Worm (Caenorhabditis elegans) whole organism, late embryonic: ENCODE data around the gene cpna-4.
"Not testable (repeated sequence)": the region's sequence is repeated elsewhere in the genome, so short reads cannot be mapped to it uniquely, and the experiment has no call there.

Source experiments
- K02D7.2 ChIP-seq: sonication (generic microtip); optimal IDR thresholded peaks from 2 replicates; lab custom pipeline; 2017; ENCODE audit warnings: mild to moderate bottlenecking, missing genetic modification characterization, missing compliant biosample characterization
- K09A11.1 ChIP-seq: sonication (generic microtip); optimal IDR thresholded peaks from 2 replicates; lab custom pipeline; 2017; ENCODE audit warnings: antibody characterized with exemption, mild to moderate bottlenecking, missing genetic modification characterization, missing compliant biosample characterization; ENCODE audit not compliant: insufficient read depth
- ama-1 ChIP-seq: fragments of 150-350 bp; optimal IDR thresholded peaks from 2 replicates; lab custom pipeline; 2014
- ceh-18 ChIP-seq: sonication (generic microtip); optimal IDR thresholded peaks from 2 replicates; lab custom pipeline; 2016; ENCODE audit warnings: missing genetic modification characterization, missing compliant biosample characterization
- ceh-2 ChIP-seq: sonication (generic microtip); optimal IDR thresholded peaks from 2 replicates; lab custom pipeline; 2016; ENCODE audit warnings: missing genotype, missing genetic modification characterization, missing compliant biosample characterization
- ceh-22 ChIP-seq: sonication (generic microtip); optimal IDR thresholded peaks from 2 replicates; lab custom pipeline; 2017; ENCODE audit warnings: missing biosample characterization, missing genetic modification characterization
- ceh-30 ChIP-seq: fragments of 150-350 bp; optimal IDR thresholded peaks from 2 replicates; lab custom pipeline; 2014; ENCODE audit warnings: missing biosample characterization, missing genetic modification characterization
- ceh-31 ChIP-seq: sonication (generic microtip); optimal IDR thresholded peaks from 2 replicates; lab custom pipeline; 2016; ENCODE audit warnings: missing genetic modification characterization, missing compliant biosample characterization
- ceh-45 ChIP-seq: fragments of 200-800 bp; sonication (Bioruptor generic); IDR thresholded peaks from 2 replicates; pipeline ENCODE4 v1.3.6; 2022; ENCODE audit warnings: missing genetic modification reagents, missing genetic modification characterization, missing compliant biosample characterization
- dmd-4 ChIP-seq: sonication (generic microtip); optimal IDR thresholded peaks from 2 replicates; lab custom pipeline; 2016; ENCODE audit warnings: borderline replicate concordance, missing genetic modification characterization, missing compliant biosample characterization
- dve-1 ChIP-seq: sonication (generic microtip); optimal IDR thresholded peaks from 2 replicates; lab custom pipeline; 2017; ENCODE audit warnings: antibody characterized with exemption, mild to moderate bottlenecking, missing genetic modification characterization, missing compliant biosample characterization
- elt-2 ChIP-seq: sonication (generic microtip); optimal IDR thresholded peaks from 2 replicates; lab custom pipeline; 2016; ENCODE audit warnings: missing genetic modification reagents, missing genetic modification characterization, missing compliant biosample characterization
- eyg-1 ChIP-seq: sonication (generic microtip); optimal IDR thresholded peaks from 2 replicates; lab custom pipeline; 2016; ENCODE audit warnings: missing genotype, missing genetic modification characterization, missing compliant biosample characterization
- fax-1 ChIP-seq: sonication (generic microtip); optimal IDR thresholded peaks from 2 replicates; lab custom pipeline; 2016; ENCODE audit warnings: missing genotype, missing genetic modification characterization, missing compliant biosample characterization
- fkh-10 ChIP-seq: fragments of 150-350 bp; optimal IDR thresholded peaks from 2 replicates; lab custom pipeline; 2014; ENCODE audit warnings: missing biosample characterization, missing genetic modification reagents, missing genetic modification characterization
- gmeb-2 ChIP-seq: sonication (generic microtip); optimal IDR thresholded peaks from 2 replicates; lab custom pipeline; 2016; ENCODE audit warnings: missing genetic modification characterization, inconsistent platforms, missing compliant biosample characterization
- hlh-15 ChIP-seq: sonication (generic microtip); optimal IDR thresholded peaks from 2 replicates; lab custom pipeline; 2016; ENCODE audit warnings: missing genetic modification characterization, missing compliant biosample characterization
- hlh-6 ChIP-seq: sonication (generic microtip); optimal IDR thresholded peaks from 2 replicates; lab custom pipeline; 2016; ENCODE audit warnings: missing genotype, missing genetic modification characterization, missing compliant biosample characterization
- lim-6 ChIP-seq: sonication (generic microtip); optimal IDR thresholded peaks from 2 replicates; lab custom pipeline; 2016; ENCODE audit warnings: missing genetic modification characterization, missing compliant biosample characterization
- madf-2 ChIP-seq: sonication (generic microtip); optimal IDR thresholded peaks from 2 replicates; lab custom pipeline; 2017; ENCODE audit warnings: missing genetic modification characterization, missing compliant biosample characterization
- nfya-1 ChIP-seq: sonication (generic microtip); optimal IDR thresholded peaks from 2 replicates; lab custom pipeline; 2017; ENCODE audit warnings: missing genetic modification characterization, mild to moderate bottlenecking, missing compliant biosample characterization, antibody characterized with exemption, moderate library complexity
- nhr-232 ChIP-seq: sonication (generic microtip); optimal IDR thresholded peaks from 2 replicates; lab custom pipeline; 2016; ENCODE audit warnings: missing genetic modification characterization, missing compliant biosample characterization
- npax-4 ChIP-seq: sonication (generic microtip); optimal IDR thresholded peaks from 2 replicates; lab custom pipeline; 2016; ENCODE audit warnings: missing genetic modification characterization, missing compliant biosample characterization
- pag-3 ChIP-seq: sonication (generic microtip); optimal IDR thresholded peaks from 2 replicates; lab custom pipeline; 2016; ENCODE audit warnings: missing compliant biosample characterization, missing genetic modification characterization, borderline replicate concordance
- pat-9 ChIP-seq: fragments of 200-800 bp; sonication (Bioruptor generic); optimal IDR thresholded peaks from 2 replicates; lab custom pipeline; 2018; ENCODE audit warnings: mild to moderate bottlenecking, missing genetic modification characterization, moderate library complexity, missing compliant biosample characterization
- pha-4 ChIP-seq: fragments of 150-350 bp; optimal IDR thresholded peaks from 2 replicates; lab custom pipeline; 2018; ENCODE audit warnings: missing biosample characterization, missing genetic modification reagents, missing genetic modification characterization
- pqm-1 ChIP-seq: sonication (generic microtip); optimal IDR thresholded peaks from 2 replicates; lab custom pipeline; 2016; ENCODE audit warnings: missing genetic modification characterization, missing compliant biosample characterization
- ref-2 ChIP-seq: sonication (generic microtip); optimal IDR thresholded peaks from 2 replicates; lab custom pipeline; 2016; ENCODE audit warnings: missing genetic modification characterization, missing compliant biosample characterization
- sdc-2 ChIP-seq: sonication (generic microtip); optimal IDR thresholded peaks from 2 replicates; lab custom pipeline; 2016; ENCODE audit warnings: missing genotype, missing genetic modification characterization, missing compliant biosample characterization
- syd-9 ChIP-seq: sonication (generic microtip); optimal IDR thresholded peaks from 2 replicates; lab custom pipeline; 2016; ENCODE audit warnings: mild to moderate bottlenecking, missing genetic modification characterization, moderate library complexity, missing compliant biosample characterization
- tbx-7 ChIP-seq: sonication (generic microtip); optimal IDR thresholded peaks from 2 replicates; lab custom pipeline; 2016; ENCODE audit warnings: missing genotype, missing genetic modification characterization, missing compliant biosample characterization
- unc-42 ChIP-seq: sonication (generic microtip); optimal IDR thresholded peaks from 2 replicates; lab custom pipeline; 2016; ENCODE audit warnings: missing genotype, missing genetic modification characterization, missing compliant biosample characterization
- unc-55 ChIP-seq: sonication (generic microtip); optimal IDR thresholded peaks from 2 replicates; lab custom pipeline; 2017; ENCODE audit warnings: missing biosample characterization, missing genetic modification reagents, missing genetic modification characterization
- unc-86 ChIP-seq: sonication (generic microtip); optimal IDR thresholded peaks from 2 replicates; lab custom pipeline; 2016; ENCODE audit warnings: missing genetic modification characterization, missing compliant biosample characterization
- ztf-16 ChIP-seq: sonication (generic microtip); optimal IDR thresholded peaks from 2 replicates; lab custom pipeline; 2017; ENCODE audit warnings: missing genetic modification characterization, missing compliant biosample characterization

The cpna-4 gene

DNA sequence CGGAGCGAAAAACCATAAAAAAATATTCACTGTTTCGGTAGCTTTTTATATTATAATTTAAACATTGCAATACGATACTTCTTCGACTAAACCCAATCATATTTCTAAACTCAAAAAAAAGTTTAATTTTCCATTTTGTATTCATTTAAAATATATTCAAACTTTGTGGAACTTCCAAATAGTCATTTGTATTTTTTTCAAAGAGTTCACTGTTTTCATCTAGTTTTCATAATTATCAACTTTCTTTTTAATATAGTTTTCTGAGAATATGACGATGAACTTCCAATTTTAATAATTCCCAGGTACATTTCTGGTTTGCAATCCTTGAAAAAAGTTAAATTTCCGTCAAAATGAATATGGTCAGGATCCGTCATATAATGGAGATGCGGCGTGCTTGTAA is at the start of gene cpna-4:
Gene cpna-4 (plus strand): TSS at position 301 of the 400 bp plus-strand sequence.
- TF ChIP-seq hlh-6 (tag; lab: Kevin White, UChicago), result no peak
- no peak for TF ChIP-seq ceh-18 (tag; lab: Kevin White, UChicago)
- TF ChIP-seq K09A11.1 (tag; lab: Kevin White, UChicago), result no peak
- TF ChIP-seq, all 69 proteins: peak for 0

ce11 chrIV:15311590-15311989 is 49.8 kb upstream of the cpna-4 start, which contains the start of gene Y73F8A.12:
Gene Y73F8A.12 (minus strand): TSS chrIV:15311690.
- TF ChIP-seq sdc-2, nhr-232, tbx-7 (tag; lab: Kevin White, UChicago): not testable (repeated sequence)

DNA sequence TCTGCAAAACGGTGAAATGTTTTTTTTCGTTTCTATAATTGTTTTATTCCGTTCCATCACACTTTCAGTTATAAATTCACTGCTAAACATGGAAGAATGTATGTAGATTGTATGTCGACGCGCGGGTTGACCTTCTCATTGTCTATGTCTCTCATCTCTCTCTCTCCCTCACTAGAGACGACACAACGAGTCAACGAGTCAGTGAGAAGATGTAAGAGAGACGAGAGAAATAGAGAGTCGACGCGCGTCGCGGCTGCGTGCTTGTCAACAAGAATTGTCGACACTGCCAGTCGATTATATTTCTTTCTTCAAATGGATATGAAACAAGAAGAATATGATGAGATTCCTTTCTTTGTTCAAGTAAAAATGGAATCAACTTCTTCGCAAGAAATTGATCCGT is 49.3 kb upstream of the cpna-4 start, which contains the start of gene Y73F8A.13:
Gene Y73F8A.13 (plus strand): TSS at position 240 of the 400 bp plus-strand sequence.
- TF ChIP-seq tbx-7 (tag; lab: Kevin White, UChicago) (no peak), nfya-1 (tag; lab: Kevin White, UChicago) (no peak), ceh-22 (tag; lab: Kevin White, UChicago) (no peak), pqm-1 (tag; lab: Kevin White, UChicago) (no peak), pat-9 (tag; lab: Kevin White, UChicago) (no peak), sdc-2 (tag; lab: Kevin White, UChicago) (no peak), nhr-232 (tag; lab: Kevin White, UChicago) (no peak), madf-2 (no peak), ref-2 (tag; lab: Kevin White, UChicago) (no peak), dmd-4 (tag; lab: Kevin White, UChicago) (no peak), fax-1 (tag; lab: Kevin White, UChicago) (no peak), K02D7.2 (tag; lab: Kevin White, UChicago) (no peak), ceh-30 (tag; lab: Kevin White, UChicago) (no peak), ztf-16 (tag; lab: Kevin White, UChicago) (no peak)

DNA sequence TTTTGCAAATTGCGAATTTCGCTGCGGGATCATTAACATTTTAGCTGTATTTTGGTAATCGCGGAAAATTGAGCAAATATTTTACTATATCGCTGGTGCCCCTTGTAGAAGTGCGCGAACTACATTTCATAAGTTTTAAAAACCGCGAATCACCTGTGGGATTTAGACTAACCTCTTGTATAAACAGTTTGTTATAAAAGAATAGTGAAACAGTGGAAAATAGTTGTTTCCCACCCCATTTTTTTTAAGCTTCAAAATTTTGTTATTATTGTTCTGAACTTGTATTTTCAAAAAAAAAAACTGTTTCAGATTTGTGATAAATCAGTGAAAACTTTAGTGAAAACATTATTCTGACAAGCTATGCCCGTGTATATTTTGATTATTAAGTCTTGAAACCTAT is 45.8 kb upstream of the cpna-4 start:
- TF ChIP-seq ceh-2 (tag; lab: Kevin White, UChicago), result no peak
- TF ChIP-seq ceh-45 (GFP tag; lab: Robert Waterston, UW), result no peak
- TF ChIP-seq eyg-1 (tag; lab: Kevin White, UChicago), result no peak
- TF ChIP-seq unc-42, result no peak
- TF ChIP-seq hlh-6 (tag; lab: Kevin White, UChicago), result no peak
- TF ChIP-seq npax-4 (tag; lab: Kevin White, UChicago), result no peak
- TF ChIP-seq pat-9 (tag; lab: Kevin White, UChicago), result no peak
- no peak for TF ChIP-seq unc-86 (tag; lab: Kevin White, UChicago)

DNA sequence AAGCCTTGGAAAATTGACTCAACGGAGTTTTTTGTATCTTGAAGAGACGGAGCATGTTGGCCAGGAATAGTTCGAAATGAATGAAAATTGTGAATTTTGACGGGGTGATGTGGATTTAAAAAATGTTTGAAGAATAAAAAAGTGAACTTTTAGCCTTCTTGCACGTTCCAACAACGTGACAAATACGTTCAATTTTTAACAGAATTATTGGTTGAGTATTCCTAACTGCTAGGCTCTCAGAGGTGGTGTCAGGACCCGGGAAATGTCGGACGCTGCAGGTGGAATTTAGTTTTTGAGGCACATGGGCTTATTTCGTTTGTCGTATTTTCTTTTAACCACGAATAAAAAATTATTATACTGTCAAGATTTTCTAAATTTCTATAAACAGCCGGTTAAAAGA is 42.4 kb upstream of the cpna-4 start, which contains the start of gene Y73F8A.14:
Gene Y73F8A.14 (minus strand): TSS at position 101 of the 400 bp plus-strand sequence.
- TF ChIP-seq dve-1; unc-55 (GFP tag; lab: Kevin White, UChicago); pag-3 (tag; lab: Kevin White, UChicago): not testable (repeated sequence)

- TF ChIP-seq ceh-2 (tag; lab: Kevin White, UChicago) (no peak), ceh-31 (tag; lab: Kevin White, UChicago) (no peak), unc-86 (tag; lab: Kevin White, UChicago) (no peak), syd-9 (tag; lab: Kevin White, UChicago) (no peak), nhr-232 (tag; lab: Kevin White, UChicago) (no peak), nfya-1 (tag; lab: Kevin White, UChicago) (no peak), pha-4 (tag; lab: Kevin White, UChicago) (no peak), gmeb-2 (tag; lab: Kevin White, UChicago) (no peak), elt-2 (tag; lab: Kevin White, UChicago) (no peak), eyg-1 (tag; lab: Kevin White, UChicago) (no peak), lim-6 (tag; lab: Kevin White, UChicago) (no peak), fkh-10 (GFP tag; lab: Kevin White, UChicago) (no peak), hlh-15 (tag; lab: Kevin White, UChicago) (no peak), ama-1 (lab: Kevin White, UChicago) (no peak), sdc-2 (tag; lab: Kevin White, UChicago) (no peak)
Measured at ce11 chrIV:15321279-15321678, 40.1 kb upstream of the cpna-4 start, which contains the start of gene Y73F8A.15. Gene Y73F8A.15 (plus strand): TSS chrIV:15321579.
